Fruit fly (Drosophila melanogaster) whole organism, embryonic: ENCODE measurements around the gene Mf.

Experiments
- Atf6 ChIP-seq: fragments of 200-800 bp; sonication (Bioruptor generic); IDR thresholded peaks from 2 replicates; pipeline ENCODE4 v1.3.6; 2022; ENCODE audit warnings: missing biosample characterization, missing genetic modification characterization
- CG1024 ChIP-seq: fragments of 200-800 bp; sonication (Bioruptor generic); IDR thresholded peaks from 2 replicates; pipeline ENCODE4 v1.3.6; 2022; ENCODE audit warnings: missing biosample characterization, missing genetic modification characterization
- CG10431 ChIP-seq: fragments of 200-800 bp; sonication (Bioruptor generic); optimal IDR thresholded peaks from 3 replicates; lab custom pipeline; 2018; ENCODE audit warnings: missing biosample characterization, mild to moderate bottlenecking, missing genetic modification characterization
- CG11723 ChIP-seq: fragments of 200-800 bp; sonication (Bioruptor generic); optimal IDR thresholded peaks from 2 replicates; lab custom pipeline; 2017; ENCODE audit warnings: missing biosample characterization, mild to moderate bottlenecking, missing genetic modification characterization
- CG15514 ChIP-seq: fragments of 200-800 bp; sonication (Bioruptor generic); optimal IDR thresholded peaks from 3 replicates; lab custom pipeline; 2017; ENCODE audit warnings: missing biosample characterization, missing genetic modification characterization, mild to moderate bottlenecking, moderate library complexity, missing genetic modification reagents
- CG17361 ChIP-seq: fragments of 200-800 bp; sonication (Bioruptor generic); IDR thresholded peaks from 3 replicates; pipeline ENCODE4 v1.3.6; 2022; ENCODE audit warnings: missing biosample characterization, missing genetic modification characterization
- CG32767 ChIP-seq: fragments of 200-800 bp; sonication (Bioruptor generic); IDR thresholded peaks from 2 replicates; pipeline ENCODE4 v1.3.6; 2022; ENCODE audit warnings: missing biosample characterization, missing genetic modification characterization
- CG4328 ChIP-seq: fragments of 200-800 bp; sonication (Bioruptor generic); optimal IDR thresholded peaks from 3 replicates; lab custom pipeline; 2017; ENCODE audit warnings: missing biosample characterization, missing genetic modification reagents, missing genetic modification characterization
- CG4707 ChIP-seq: fragments of 200-800 bp; sonication (Bioruptor generic); optimal IDR thresholded peaks from 2 replicates; lab custom pipeline; 2018; ENCODE audit warnings: missing biosample characterization, mild to moderate bottlenecking, missing genetic modification characterization, moderate library complexity
- CG6654 ChIP-seq: fragments of 200-800 bp; sonication (Bioruptor generic); optimal IDR thresholded peaks from 2 replicates; lab custom pipeline; 2017; ENCODE audit warnings: missing biosample characterization, mild to moderate bottlenecking, missing genetic modification characterization
- CG7987 ChIP-seq: fragments of 200-800 bp; sonication (Bioruptor generic); optimal IDR thresholded peaks from 2 replicates; lab custom pipeline; 2018; ENCODE audit warnings: missing biosample characterization, mild to moderate bottlenecking, missing genetic modification characterization, moderate library complexity
- CG8388 ChIP-seq: fragments of 200-800 bp; sonication (Bioruptor generic); optimal IDR thresholded peaks from 2 replicates; lab custom pipeline; 2019; ENCODE audit warnings: missing biosample characterization, mild to moderate bottlenecking, missing genetic modification characterization, moderate library complexity
- CG8478 ChIP-seq: fragments of >200 bp; optimal IDR thresholded peaks from 2 replicates; lab custom pipeline; 2018
- Deaf1 ChIP-seq: fragments of 200-800 bp; optimal IDR thresholded peaks from 3 replicates; lab custom pipeline; 2019; ENCODE audit warnings: missing biosample characterization, mild to moderate bottlenecking, missing genetic modification characterization, moderate library complexity
- E2f2 ChIP-seq: fragments of 200-800 bp; sonication (Bioruptor generic); IDR thresholded peaks from 2 replicates; pipeline ENCODE4 v1.3.6; 2022; ENCODE audit warnings: missing biosample characterization, missing genetic modification characterization
- Hr51 ChIP-seq, 2 experiments: fragments of 200-800 bp; sonication (Bioruptor generic); optimal IDR thresholded peaks; 2 replicates in 1 of 2; 3 replicates in 1 of 2; lab custom pipeline; 2016 to 2018; ENCODE audit warnings: missing biosample characterization in 2 of 2, missing genetic modification characterization in 2 of 2, mild to moderate bottlenecking in 1 of 2, moderate library complexity in 1 of 2
- Kr ChIP-seq: fragments of 200-800 bp; sonication (Bioruptor generic); optimal IDR thresholded peaks from 2 replicates; lab custom pipeline; 2017; ENCODE audit warnings: missing biosample characterization, mild to moderate bottlenecking, missing genetic modification characterization
- Lhr ChIP-seq: fragments of 200-800 bp; sonication (Bioruptor generic); optimal IDR thresholded peaks from 3 replicates; lab custom pipeline; 2017; ENCODE audit warnings: mild to moderate bottlenecking, missing biosample characterization, missing genetic modification reagents, missing genetic modification characterization
- MTF-1 ChIP-seq: fragments of 200-800 bp; sonication (Bioruptor generic); optimal IDR thresholded peaks from 2 replicates; lab custom pipeline; 2018; ENCODE audit warnings: missing biosample characterization, mild to moderate bottlenecking, missing genetic modification characterization, borderline replicate concordance
- Mes4 ChIP-seq: fragments of 200-800 bp; sonication (Bioruptor generic); optimal IDR thresholded peaks from 2 replicates; lab custom pipeline; 2016; ENCODE audit warnings: missing biosample characterization, missing genetic modification characterization
- Neu2 ChIP-seq: fragments of 200-800 bp; sonication (Bioruptor generic); optimal IDR thresholded peaks from 3 replicates; lab custom pipeline; 2016; ENCODE audit warnings: missing biosample characterization, missing genetic modification characterization, borderline replicate concordance
- Nf-YC ChIP-seq: fragments of 200-800 bp; optimal IDR thresholded peaks from 3 replicates; lab custom pipeline; 2019; ENCODE audit warnings: missing biosample characterization, mild to moderate bottlenecking, missing genetic modification characterization, moderate library complexity
- Ravus ChIP-seq: fragments of 200-800 bp; sonication (Bioruptor generic); IDR thresholded peaks from 2 replicates; pipeline ENCODE4 v1.3.6; 2022; ENCODE audit warnings: missing biosample characterization, missing genetic modification characterization
- Scr ChIP-seq: fragments of 200-800 bp; sonication (Bioruptor generic); IDR thresholded peaks from 2 replicates; pipeline ENCODE4 v1.3.6; 2022; ENCODE audit warnings: missing biosample characterization, missing genetic modification characterization; ENCODE audit not compliant: partially characterized antibody
- Sin3A ChIP-seq: fragments of >200 bp; optimal IDR thresholded peaks from 2 replicates; lab custom pipeline; 2018
- Vsx1 ChIP-seq: fragments of 200-800 bp; sonication (Bioruptor generic); optimal IDR thresholded peaks from 2 replicates; lab custom pipeline; 2017; ENCODE audit warnings: missing biosample characterization, mild to moderate bottlenecking, missing genetic modification characterization, missing genetic modification reagents
- Xrp1 ChIP-seq: fragments of 200-800 bp; sonication (Bioruptor generic); IDR thresholded peaks from 2 replicates; pipeline ENCODE4 v1.3.6; 2022; ENCODE audit warnings: missing biosample characterization, missing genetic modification characterization
- az2 ChIP-seq: fragments of 200-800 bp; sonication (Bioruptor generic); optimal IDR thresholded peaks from 3 replicates; lab custom pipeline; 2016; ENCODE audit warnings: missing biosample characterization, missing genetic modification characterization
- bsh ChIP-seq, 2 experiments: fragments of 200-800 bp; sonication (Bioruptor generic); optimal IDR thresholded peaks; 2 replicates each; lab custom pipeline; 2017 to 2018; ENCODE audit warnings: mild to moderate bottlenecking in 2 of 2, missing biosample characterization in 2 of 2, missing genetic modification characterization in 2 of 2, moderate library complexity in 1 of 2
- cas ChIP-seq: fragments of 200-800 bp; sonication (Bioruptor generic); IDR thresholded peaks from 2 replicates; pipeline ENCODE4 v1.3.6; 2022; ENCODE audit warnings: missing biosample characterization, missing genetic modification characterization
- chif ChIP-seq, 2 experiments: fragments of 200-800 bp; sonication (Bioruptor generic); optimal IDR thresholded peaks; 3 replicates each; lab custom pipeline; 2016; ENCODE audit warnings: missing biosample characterization in 2 of 2, missing genetic modification characterization in 2 of 2
- danr ChIP-seq: fragments of 200-800 bp; sonication (Bioruptor generic); IDR thresholded peaks from 2 replicates; pipeline ENCODE4 v1.3.6; 2022; ENCODE audit warnings: missing biosample characterization, missing genetic modification characterization
- dimm ChIP-seq: fragments of 200-800 bp; sonication (Bioruptor generic); IDR thresholded peaks from 2 replicates; pipeline ENCODE4 v1.3.6; 2022; ENCODE audit warnings: missing biosample characterization, missing genetic modification characterization
- ewg ChIP-seq: fragments of 200-800 bp; sonication (Bioruptor generic); optimal IDR thresholded peaks from 3 replicates; lab custom pipeline; 2017; ENCODE audit warnings: mild to moderate bottlenecking, missing biosample characterization, missing genetic modification reagents, missing genetic modification characterization
- gce ChIP-seq: fragments of 200-800 bp; sonication (Bioruptor generic); IDR thresholded peaks from 3 replicates; pipeline ENCODE4 v1.3.6; 2022; ENCODE audit warnings: missing biosample characterization, missing genetic modification characterization
- gcm ChIP-seq: fragments of 200-800 bp; sonication (Bioruptor generic); optimal IDR thresholded peaks from 2 replicates; lab custom pipeline; 2019; ENCODE audit warnings: missing biosample characterization, mild to moderate bottlenecking, missing genetic modification characterization, moderate library complexity
- gem ChIP-seq: fragments of 200-800 bp; sonication (Bioruptor generic); optimal IDR thresholded peaks from 2 replicates; lab custom pipeline; 2019; ENCODE audit warnings: missing biosample characterization, mild to moderate bottlenecking, missing genetic modification characterization, moderate library complexity
- insv ChIP-seq, 2 experiments: fragments of 200-800 bp; sonication (Bioruptor generic); optimal IDR thresholded peaks; 3 replicates each; lab custom pipeline; 2016 to 2018; ENCODE audit warnings: missing biosample characterization in 2 of 2, missing genetic modification characterization in 2 of 2
- kay ChIP-seq: fragments of 200-800 bp; sonication (Bioruptor generic); optimal IDR thresholded peaks from 2 replicates; lab custom pipeline; 2016; ENCODE audit warnings: missing biosample characterization, missing genetic modification characterization
- lab ChIP-seq: fragments of 200-800 bp; sonication (Bioruptor generic); optimal IDR thresholded peaks from 3 replicates; lab custom pipeline; 2017; ENCODE audit warnings: missing biosample characterization, missing genetic modification characterization, mild to moderate bottlenecking, moderate library complexity, missing genetic modification reagents
- lmd ChIP-seq: fragments of 200-800 bp; sonication (Bioruptor generic); IDR thresholded peaks from 2 replicates; pipeline ENCODE4 v1.3.6; 2022; ENCODE audit warnings: missing biosample characterization, missing genetic modification characterization
- run ChIP-seq: fragments of 200-800 bp; sonication (Bioruptor generic); optimal IDR thresholded peaks from 3 replicates; lab custom pipeline; 2018; ENCODE audit warnings: missing biosample characterization, mild to moderate bottlenecking, missing genetic modification characterization
- seq ChIP-seq: fragments of 200-800 bp; sonication (Bioruptor generic); IDR thresholded peaks from 2 replicates; pipeline ENCODE4 v1.3.6; 2022; ENCODE audit warnings: missing biosample characterization, missing genetic modification characterization
- shn ChIP-seq: fragments of 200-800 bp; sonication (Bioruptor generic); optimal IDR thresholded peaks from 3 replicates; lab custom pipeline; 2016; ENCODE audit warnings: missing biosample characterization, missing genetic modification characterization
- sisA ChIP-seq: fragments of 200-800 bp; sonication (Bioruptor generic); IDR thresholded peaks from 2 replicates; pipeline ENCODE4 v1.3.6; 2022; ENCODE audit warnings: missing biosample characterization, missing genetic modification characterization
- toy ChIP-seq: fragments of 200-800 bp; sonication (Bioruptor generic); IDR thresholded peaks from 2 replicates; pipeline ENCODE4 v1.3.6; 2022; ENCODE audit warnings: missing biosample characterization, missing genetic modification characterization
- tup ChIP-seq: fragments of 200-800 bp; sonication (Bioruptor generic); optimal IDR thresholded peaks from 2 replicates; lab custom pipeline; 2016; ENCODE audit warnings: missing biosample characterization, mild to moderate bottlenecking, missing genetic modification characterization, moderate library complexity
- vfl ChIP-seq: fragments of 200-800 bp; sonication (Bioruptor generic); optimal IDR thresholded peaks from 2 replicates; lab custom pipeline; 2016; ENCODE audit warnings: missing biosample characterization, missing genetic modification characterization
- vnd ChIP-seq: fragments of 200-800 bp; sonication (Bioruptor generic); IDR thresholded peaks from 3 replicates; pipeline ENCODE4 v1.3.6; 2022; ENCODE audit warnings: missing biosample characterization, missing genetic modification characterization; ENCODE audit not compliant: partially characterized antibody
- zen2 ChIP-seq: fragments of 200-800 bp; sonication (Bioruptor generic); IDR thresholded peaks from 3 replicates; pipeline ENCODE4 v1.3.6; 2022; ENCODE audit warnings: missing biosample characterization, missing genetic modification characterization; ENCODE audit not compliant: partially characterized antibody
- zfh1 ChIP-seq: fragments of 200-800 bp; sonication (Bioruptor generic); IDR thresholded peaks from 3 replicates; pipeline ENCODE4 v1.3.6; 2022; ENCODE audit warnings: missing biosample characterization, missing genetic modification characterization

Gene Mf

DNA sequence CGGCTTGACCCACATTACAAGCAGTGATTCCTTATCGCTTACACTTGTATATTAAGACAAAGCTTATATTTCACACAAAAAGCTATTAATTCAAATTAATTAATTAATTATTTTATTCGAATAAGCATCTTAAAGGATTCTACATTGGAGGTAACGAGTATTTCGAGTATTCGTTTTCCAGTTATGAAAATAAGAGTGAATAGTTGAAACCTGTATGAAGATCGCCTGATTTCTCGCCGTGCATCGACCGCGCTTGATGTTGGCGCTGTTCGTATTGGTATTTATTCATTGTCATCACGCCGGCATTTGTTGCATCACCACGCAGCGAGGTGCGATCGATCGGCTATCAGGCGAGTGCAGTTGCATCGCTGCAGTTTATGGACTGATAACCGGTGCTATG, 35.8 kb downstream of the Mf start (continued):
- peak; percentile 37; the same call in 1 of the 2 replicates for TF ChIP-seq sisA (GFP tag; lab: Robert Waterston, UW)
- peak; percentile 47; the same call in 1 of the 3 replicates for TF ChIP-seq gce (GFP tag; lab: Robert Waterston, UW)
- TF ChIP-seq az2 = peak; percentile 11
- TF ChIP-seq MTF-1 (GFP tag; lab: Kevin White, UChicago) = no peak
- TF ChIP-seq CG8478 (lab: Kevin White, UChicago) = no peak
- no peak for TF ChIP-seq Mes4 (GFP tag; lab: Kevin White, UChicago)
- TF ChIP-seq zfh1 (GFP tag; lab: Robert Waterston, UW) = peak; percentile 62
- TF ChIP-seq shn (GFP tag; lab: Kevin White, UChicago) = no peak
- TF ChIP-seq E2f2 (GFP tag; lab: Robert Waterston, UW) = peak; percentile 45
- TF ChIP-seq Nf-YC (tag; lab: Kevin White, UChicago) = peak; percentile 4
- peak; percentile 16 to 57 for TF ChIP-seq Hr51 (GFP tag; optimal IDR thresholded peaks at IDR 0.05; lab: Kevin White, UChicago)
- TF ChIP-seq CG1024 = no peak
- TF ChIP-seq toy (GFP tag; lab: Robert Waterston, UW) = no peak
- TF ChIP-seq kay (GFP tag; lab: Kevin White, UChicago) = no peak
- no peak for TF ChIP-seq Lhr (GFP tag; lab: Kevin White, UChicago)
- peak in 1 of 2 experiments; percentile 69 for TF ChIP-seq bsh (GFP tag; optimal IDR thresholded peaks at IDR 0.05; lab: Kevin White, UChicago)
- no peak for TF ChIP-seq vnd (GFP tag; lab: Robert Waterston, UW)
- TF ChIP-seq lab (GFP tag; lab: Kevin White, UChicago) = peak; percentile 56
- TF ChIP-seq dimm (GFP tag; lab: Robert Waterston, UW) = no peak
- peak in 1 of 2 experiments; percentile 9 for TF ChIP-seq chif (GFP tag; optimal IDR thresholded peaks at IDR 0.05; lab: Kevin White, UChicago)
- no peak for TF ChIP-seq insv (GFP tag; optimal IDR thresholded peaks at IDR 0.05; lab: Kevin White, UChicago)
- TF ChIP-seq CG15514 (GFP tag; lab: Kevin White, UChicago) = peak; percentile 37
- no peak for TF ChIP-seq Sin3A
- TF ChIP-seq CG7987 = no peak
- TF ChIP-seq CG8388 (GFP tag; lab: Kevin White, UChicago) = peak; percentile 54
- TF ChIP-seq gcm (GFP tag; lab: Kevin White, UChicago) = peak; percentile 47
- peak; percentile 26 for TF ChIP-seq ewg (GFP tag; lab: Kevin White, UChicago)
- 0 out of 2 replicates have a peak, but pooled peaks have one; percentile 11 for TF ChIP-seq cas (GFP tag; lab: Robert Waterston, UW)
- TF ChIP-seq Vsx1 (GFP tag; lab: Kevin White, UChicago) = no peak
- TF ChIP-seq zen2 (GFP tag; lab: Robert Waterston, UW) = no peak
- TF ChIP-seq CG32767 = no peak; the same call in 1 of the 2 replicates
- TF ChIP-seq CG10431 (GFP tag; lab: Kevin White, UChicago) = no peak
- TF ChIP-seq Atf6 = peak; percentile 53; the same call in 1 of the 2 replicates
- peak; percentile 78 for TF ChIP-seq Xrp1 (GFP tag; lab: Robert Waterston, UW)
- no peak for TF ChIP-seq Deaf1 (tag; lab: Kevin White, UChicago)
- TF ChIP-seq Ravus (GFP tag; lab: Robert Waterston, UW) = no peak
- no peak for TF ChIP-seq Scr (GFP tag; lab: Robert Waterston, UW)
- no peak for TF ChIP-seq CG6654 (GFP tag; lab: Kevin White, UChicago)
- peak; percentile 56; the same call in 1 of the 2 replicates for TF ChIP-seq lmd (GFP tag; lab: Robert Waterston, UW)
- TF ChIP-seq CG11723 (GFP tag; lab: Kevin White, UChicago) = no peak
- TF ChIP-seq seq (GFP tag; lab: Robert Waterston, UW) = no peak; the same call in 1 of the 2 replicates
- no peak for TF ChIP-seq danr
- TF ChIP-seq vfl (GFP tag; lab: Kevin White, UChicago) = no peak
- no peak for TF ChIP-seq CG4328 (GFP tag; lab: Kevin White, UChicago)
- no peak for TF ChIP-seq Kr (GFP tag; lab: Kevin White, UChicago)
- TF ChIP-seq Neu2 = no peak
- no peak for TF ChIP-seq CG4707 (GFP tag; lab: Kevin White, UChicago)
- peak; percentile 69 for TF ChIP-seq gem (tag; lab: Kevin White, UChicago)
- no peak for TF ChIP-seq run
- no peak for TF ChIP-seq tup (GFP tag; lab: Kevin White, UChicago)
- TF ChIP-seq CG17361 (GFP tag; lab: Robert Waterston, UW) = peak; percentile 68
